Fruit fly (Drosophila melanogaster) whole organism, embryonic: ENCODE data around the gene CG17029.

ENCODE experiments used
- Ada2b ChIP-seq: fragments of 200-800 bp; sonication (Bioruptor generic); IDR thresholded peaks from 2 replicates; pipeline ENCODE4 v1.3.6; 2022; ENCODE audit warnings: missing biosample characterization, missing genetic modification characterization
- Atf-2 ChIP-seq: fragments of 200-800 bp; sonication (Bioruptor generic); optimal IDR thresholded peaks from 2 replicates; lab custom pipeline; 2016; ENCODE audit warnings: missing biosample characterization, missing genetic modification characterization
- CG10959 ChIP-seq: fragments of 200-800 bp; sonication (Bioruptor generic); IDR thresholded peaks from 2 replicates; pipeline ENCODE4 v1.3.6; 2022; ENCODE audit warnings: missing biosample characterization, missing genetic modification characterization
- CG10979 ChIP-seq: fragments of 200-800 bp; sonication (Bioruptor generic); optimal IDR thresholded peaks from 2 replicates; lab custom pipeline; 2018; ENCODE audit warnings: missing biosample characterization, mild to moderate bottlenecking, missing genetic modification characterization, moderate library complexity
- CG11093 ChIP-seq: fragments of 200-800 bp; sonication (Bioruptor generic); IDR thresholded peaks from 3 replicates; pipeline ENCODE4 v1.3.6; 2022; ENCODE audit warnings: missing biosample characterization, missing genetic modification characterization
- CG12155 ChIP-seq: fragments of 200-800 bp; sonication (Bioruptor generic); optimal IDR thresholded peaks from 3 replicates; lab custom pipeline; 2016; ENCODE audit warnings: missing biosample characterization, missing genetic modification characterization
- CG13624 ChIP-seq: fragments of 200-800 bp; sonication (Bioruptor generic); optimal IDR thresholded peaks from 2 replicates; lab custom pipeline; 2016; ENCODE audit warnings: missing biosample characterization, missing genetic modification characterization
- CG14667 ChIP-seq: fragments of 200-800 bp; sonication (Bioruptor generic); IDR thresholded peaks from 2 replicates; pipeline ENCODE4 v1.3.6; 2022; ENCODE audit warnings: missing biosample characterization, missing genetic modification characterization
- CG14710 ChIP-seq: fragments of 200-800 bp; sonication (Bioruptor generic); optimal IDR thresholded peaks from 3 replicates; lab custom pipeline; 2019; ENCODE audit warnings: missing biosample characterization, mild to moderate bottlenecking, missing genetic modification characterization, moderate library complexity
- CG15269 ChIP-seq: fragments of 200-800 bp; sonication (Bioruptor generic); optimal IDR thresholded peaks from 2 replicates; lab custom pipeline; 2018; ENCODE audit warnings: missing biosample characterization, mild to moderate bottlenecking, missing genetic modification characterization, moderate library complexity
- CG1603 ChIP-seq: fragments of 200-800 bp; sonication (Bioruptor generic); optimal IDR thresholded peaks from 2 replicates; lab custom pipeline; 2019; ENCODE audit warnings: missing biosample characterization, mild to moderate bottlenecking, missing genetic modification characterization, moderate library complexity
- CG17612 ChIP-seq: fragments of 200-800 bp; sonication (Bioruptor generic); IDR thresholded peaks from 2 replicates; pipeline ENCODE4 v1.3.6; 2022; ENCODE audit warnings: missing biosample characterization, missing genetic modification characterization
- CG17802 ChIP-seq: fragments of 200-800 bp; sonication (Bioruptor generic); optimal IDR thresholded peaks from 2 replicates; lab custom pipeline; 2018; ENCODE audit warnings: missing biosample characterization, mild to moderate bottlenecking, missing genetic modification characterization, moderate library complexity
- CG18764 ChIP-seq: fragments of 200-800 bp; sonication (Bioruptor generic); optimal IDR thresholded peaks from 3 replicates; lab custom pipeline; 2016; ENCODE audit warnings: missing biosample characterization, missing genetic modification characterization
- CG30431 ChIP-seq: fragments of 200-800 bp; sonication (Bioruptor generic); optimal IDR thresholded peaks from 2 replicates; lab custom pipeline; 2017; ENCODE audit warnings: missing biosample characterization, missing genetic modification characterization
- CG4360 ChIP-seq: fragments of 200-800 bp; sonication (Bioruptor generic); IDR thresholded peaks from 2 replicates; pipeline ENCODE4 v1.3.6; 2022; ENCODE audit warnings: missing biosample characterization, missing genetic modification characterization
- CG43689 ChIP-seq: fragments of 200-800 bp; sonication (Bioruptor generic); IDR thresholded peaks from 2 replicates; pipeline ENCODE4 v1.3.6; 2022; ENCODE audit warnings: missing biosample characterization, missing genetic modification characterization
- CG6175 ChIP-seq: fragments of 200-800 bp; sonication (Bioruptor generic); IDR thresholded peaks from 3 replicates; pipeline ENCODE4 v1.3.6; 2022; ENCODE audit warnings: missing biosample characterization, missing genetic modification characterization
- CG6689 ChIP-seq: fragments of 200-800 bp; sonication (Bioruptor generic); IDR thresholded peaks from 2 replicates; pipeline ENCODE4 v1.3.6; 2022; ENCODE audit warnings: missing biosample characterization, missing genetic modification characterization
- CG7963 ChIP-seq: fragments of 200-800 bp; sonication (Bioruptor generic); IDR thresholded peaks from 3 replicates; pipeline ENCODE4 v1.3.6; 2022; ENCODE audit warnings: missing biosample characterization, missing genetic modification characterization; ENCODE audit not compliant: partially characterized antibody
- CkIIα-i1 ChIP-seq: fragments of 200-800 bp; sonication (Bioruptor generic); IDR thresholded peaks from 2 replicates; pipeline ENCODE4 v1.3.6; 2022; ENCODE audit warnings: missing biosample characterization, missing genetic modification characterization
- D19A ChIP-seq: fragments of 200-800 bp; optimal IDR thresholded peaks from 3 replicates; lab custom pipeline; 2019; ENCODE audit warnings: missing biosample characterization, mild to moderate bottlenecking, missing genetic modification characterization, moderate library complexity
- Dfd ChIP-seq, 2 experiments: fragments of >200 bp; optimal IDR thresholded peaks; 2 replicates each; lab custom pipeline; 2017; ENCODE audit warnings: missing biosample characterization in 2 of 2, missing genetic modification characterization in 2 of 2
- Dref ChIP-seq: fragments of 200-800 bp; sonication (Bioruptor generic); IDR thresholded peaks from 2 replicates; pipeline ENCODE4 v1.3.6; 2022; ENCODE audit warnings: missing biosample characterization, missing genetic modification characterization
- HLHmδ ChIP-seq: fragments of 200-800 bp; sonication (Bioruptor generic); optimal IDR thresholded peaks from 2 replicates; lab custom pipeline; 2018; ENCODE audit warnings: missing biosample characterization, mild to moderate bottlenecking, missing genetic modification characterization, moderate library complexity
- Hey ChIP-seq: fragments of 200-800 bp; sonication (Bioruptor generic); optimal IDR thresholded peaks from 3 replicates; lab custom pipeline; 2018; ENCODE audit warnings: missing biosample characterization, mild to moderate bottlenecking, missing genetic modification characterization
- HmgZ ChIP-seq: fragments of 200-800 bp; sonication (Bioruptor generic); optimal IDR thresholded peaks from 2 replicates; lab custom pipeline; 2018; ENCODE audit warnings: missing biosample characterization, mild to moderate bottlenecking, missing genetic modification characterization
- Hr39 ChIP-seq: fragments of >200 bp; optimal IDR thresholded peaks from 2 replicates; lab custom pipeline; 2017
- Med ChIP-seq: fragments of 200-800 bp; sonication (Bioruptor generic); peaks from one replicate; lab custom pipeline; 2016; ENCODE audit warnings: missing biosample characterization, missing genetic modification characterization, mild to moderate bottlenecking, inconsistent platforms, moderate library complexity
- NC2β ChIP-seq: fragments of 200-800 bp; sonication (Bioruptor generic); optimal IDR thresholded peaks from 2 replicates; lab custom pipeline; 2016; ENCODE audit warnings: missing biosample characterization, missing genetic modification characterization
- Nf-YA ChIP-seq: fragments of 200-800 bp; sonication (Bioruptor generic); IDR thresholded peaks from 2 replicates; pipeline ENCODE4 v1.3.6; 2022; ENCODE audit warnings: missing biosample characterization, missing genetic modification characterization
- NfI ChIP-seq: fragments of 200-800 bp; sonication (Bioruptor generic); optimal IDR thresholded peaks from 3 replicates; lab custom pipeline; 2018; ENCODE audit warnings: missing biosample characterization, mild to moderate bottlenecking, missing genetic modification characterization, moderate library complexity
- Six4 ChIP-seq: fragments of 200-800 bp; sonication (Bioruptor generic); optimal IDR thresholded peaks from 2 replicates; lab custom pipeline; 2016; ENCODE audit warnings: missing biosample characterization, missing genetic modification characterization
- Taf1 ChIP-seq: fragments of 200-800 bp; sonication (Bioruptor generic); IDR thresholded peaks from 2 replicates; pipeline ENCODE4 v1.3.6; 2022; ENCODE audit warnings: missing biosample characterization, missing genetic modification characterization
- abd-A ChIP-seq: fragments of 200-800 bp; sonication (Bioruptor generic); optimal IDR thresholded peaks from 3 replicates; lab custom pipeline; 2019; ENCODE audit warnings: missing biosample characterization, mild to moderate bottlenecking, missing genetic modification characterization, moderate library complexity
- az2 ChIP-seq: fragments of 200-800 bp; sonication (Bioruptor generic); optimal IDR thresholded peaks from 3 replicates; lab custom pipeline; 2016; ENCODE audit warnings: missing biosample characterization, missing genetic modification characterization
- bowl ChIP-seq: fragments of 200-800 bp; sonication (Bioruptor generic); IDR thresholded peaks from 2 replicates; pipeline ENCODE4 v1.3.6; 2022; ENCODE audit warnings: missing biosample characterization, missing genetic modification characterization
- crc ChIP-seq: fragments of 200-800 bp; sonication (Bioruptor generic); optimal IDR thresholded peaks from 2 replicates; lab custom pipeline; 2016; ENCODE audit warnings: missing biosample characterization, missing genetic modification characterization
- dati ChIP-seq: fragments of 200-800 bp; sonication (Bioruptor generic); IDR thresholded peaks from 2 replicates; pipeline ENCODE4 v1.3.6; 2022; ENCODE audit warnings: missing biosample characterization, missing genetic modification characterization
- grau ChIP-seq: fragments of 200-800 bp; optimal IDR thresholded peaks from 3 replicates; lab custom pipeline; 2019; ENCODE audit warnings: missing biosample characterization, mild to moderate bottlenecking, missing genetic modification characterization, moderate library complexity
- hkb ChIP-seq, 2 experiments: fragments of 200-800 bp in 1 of 2; fragments of >200 bp in 1 of 2; sonication (Bioruptor generic) in 1 of 2; IDR thresholded peaks in 1 of 2; optimal IDR thresholded peaks in 1 of 2; 2 replicates each; pipeline versions ENCODE4 v1.3.6 to Lab custom; 2017 to 2022; ENCODE audit warnings: missing biosample characterization in 1 of 2, missing genetic modification characterization in 1 of 2
- hth ChIP-seq: fragments of >200 bp; optimal IDR thresholded peaks from 2 replicates; lab custom pipeline; 2017; ENCODE audit warnings: inconsistent platforms
- kah ChIP-seq: fragments of 200-800 bp; sonication (Bioruptor generic); optimal IDR thresholded peaks from 2 replicates; lab custom pipeline; 2018; ENCODE audit warnings: missing biosample characterization, mild to moderate bottlenecking, missing genetic modification characterization
- ken ChIP-seq: fragments of 200-800 bp; sonication (Bioruptor generic); IDR thresholded peaks from 3 replicates; pipeline ENCODE4 v1.3.6; 2022; ENCODE audit warnings: missing biosample characterization, missing genetic modification characterization
- pho ChIP-seq: fragments of 200-800 bp; sonication (Bioruptor generic); optimal IDR thresholded peaks from 2 replicates; lab custom pipeline; 2016; ENCODE audit warnings: missing biosample characterization, missing genetic modification characterization
- repo ChIP-seq: fragments of 200-800 bp; sonication (Bioruptor generic); optimal IDR thresholded peaks from 2 replicates; lab custom pipeline; 2016; ENCODE audit warnings: missing biosample characterization, missing genetic modification characterization
- ro ChIP-seq: fragments of 200-800 bp; sonication (Bioruptor generic); IDR thresholded peaks from 2 replicates; pipeline ENCODE4 v1.3.6; 2022; ENCODE audit warnings: missing biosample characterization, missing genetic modification characterization
- seq ChIP-seq: fragments of 200-800 bp; sonication (Bioruptor generic); IDR thresholded peaks from 2 replicates; pipeline ENCODE4 v1.3.6; 2022; ENCODE audit warnings: missing biosample characterization, missing genetic modification characterization
- sqz ChIP-seq: fragments of 200-800 bp; sonication (Bioruptor generic); optimal IDR thresholded peaks from 3 replicates; lab custom pipeline; 2018; ENCODE audit warnings: missing biosample characterization, mild to moderate bottlenecking, missing genetic modification characterization
- stwl ChIP-seq: fragments of 200-800 bp; sonication (Bioruptor generic); optimal IDR thresholded peaks from 3 replicates; lab custom pipeline; 2018; ENCODE audit warnings: missing biosample characterization, mild to moderate bottlenecking, missing genetic modification characterization, moderate library complexity
- trh ChIP-seq: fragments of 200-800 bp; sonication (Bioruptor generic); optimal IDR thresholded peaks from 2 replicates; lab custom pipeline; 2016; ENCODE audit warnings: missing biosample characterization, missing genetic modification characterization
- vvl ChIP-seq: fragments of 200-800 bp; sonication (Bioruptor generic); IDR thresholded peaks from 2 replicates; pipeline ENCODE4 v1.3.6; 2022; ENCODE audit warnings: missing biosample characterization, missing genetic modification characterization
- yki ChIP-seq: fragments of >200 bp; optimal IDR thresholded peaks from 3 replicates; lab custom pipeline; 2018

CG17029 gene

DNA sequence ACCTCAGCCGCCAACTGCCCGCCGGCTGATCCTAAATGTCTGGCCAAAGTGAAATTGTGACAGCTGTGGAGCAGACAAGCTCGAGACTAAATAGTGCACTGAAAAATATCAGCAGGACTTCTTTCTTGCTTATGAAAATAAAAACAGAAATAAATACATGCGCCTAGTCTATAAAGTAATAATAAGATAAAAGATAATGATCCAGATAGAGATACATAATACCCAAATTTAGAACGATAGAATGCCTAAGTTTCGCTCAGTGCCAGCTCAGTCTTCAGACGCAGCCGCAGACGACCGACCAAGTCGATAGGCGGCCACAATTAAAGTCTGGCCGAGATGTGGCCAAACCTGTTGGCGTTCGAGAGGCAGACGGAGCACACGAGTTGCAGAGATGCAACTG is 35.8 kb upstream of the CG17029 start (continued):
- TF ChIP-seq Hr39, result no peak
- TF ChIP-seq ken (GFP tag; lab: Robert Waterston, UW), result peak; percentile 64; the same call in 1 of the 3 replicates
- TF ChIP-seq vvl, result no peak; the same call in 1 of the 2 replicates
- TF ChIP-seq CG30431 (GFP tag; lab: Kevin White, UChicago), result peak; percentile 30
- no peak for TF ChIP-seq CG10979 (tag; lab: Kevin White, UChicago)
- no peak for TF ChIP-seq CG43689 (GFP tag; lab: Robert Waterston, UW)
- TF ChIP-seq Six4, result peak; percentile 63
- TF ChIP-seq Taf1, result no peak
- no peak for TF ChIP-seq Dref
- no peak for TF ChIP-seq bowl
- peak; percentile 88 for TF ChIP-seq Med (GFP tag; lab: Kevin White, UChicago)
- no peak for TF ChIP-seq CG6175
- no peak for TF ChIP-seq stwl (tag; lab: Kevin White, UChicago)
- TF ChIP-seq CG14667 (GFP tag; lab: Robert Waterston, UW), result peak; percentile 24; the same call in 1 of the 2 replicates
- TF ChIP-seq CG7963 (GFP tag; lab: Robert Waterston, UW), result no peak
- TF ChIP-seq CG4360, result no peak
- TF ChIP-seq CG17802 (tag; lab: Kevin White, UChicago), result peak; percentile 4
- no peak for TF ChIP-seq CG12155 (GFP tag; lab: Kevin White, UChicago)
- peak; percentile 17 for TF ChIP-seq D19A (tag; lab: Kevin White, UChicago)
- TF ChIP-seq CG17612 (GFP tag; lab: Robert Waterston, UW), result no peak
- peak; percentile 56 for TF ChIP-seq Ada2b (GFP tag; lab: Robert Waterston, UW)
- peak; percentile 69 for TF ChIP-seq az2 (GFP tag; lab: Kevin White, UChicago)
- no peak for TF ChIP-seq repo
- TF ChIP-seq abd-A (tag; lab: Kevin White, UChicago), result no peak
- TF ChIP-seq CG18764 (GFP tag; lab: Kevin White, UChicago), result peak; percentile 35
- TF ChIP-seq CkIIα-i1 (GFP tag; lab: Robert Waterston, UW), result peak; percentile 47; the same call in 1 of the 2 replicates
- no peak for TF ChIP-seq HLHmδ (GFP tag; lab: Kevin White, UChicago)
- peak; percentile 66 for TF ChIP-seq CG15269
- TF ChIP-seq NC2β (GFP tag; lab: Kevin White, UChicago), result no peak
- no peak for TF ChIP-seq CG13624
- TF ChIP-seq hth, result no peak
- TF ChIP-seq yki (lab: Kevin White, UChicago), result no peak
- no peak for TF ChIP-seq trh (GFP tag; lab: Kevin White, UChicago)
- peak; percentile 30 for TF ChIP-seq CG1603 (tag; lab: Kevin White, UChicago)
- TF ChIP-seq kah (GFP tag; lab: Kevin White, UChicago), result no peak
- TF ChIP-seq crc (GFP tag; lab: Kevin White, UChicago), result no peak
- TF ChIP-seq CG10959 (GFP tag; lab: Robert Waterston, UW), result peak; percentile 32; the same call in 1 of the 2 replicates
- no peak for TF ChIP-seq Hey (tag; lab: Kevin White, UChicago)
- TF ChIP-seq NfI, result peak; percentile 45
- TF ChIP-seq Dfd (GFP tag; optimal IDR thresholded peaks at IDR 0.05; lab: Kevin White, UChicago), result no peak
- TF ChIP-seq pho (GFP tag; lab: Kevin White, UChicago), result no peak
- TF ChIP-seq Atf-2 (GFP tag; lab: Kevin White, UChicago), result no peak
- peak; percentile 55; the same call in 2 of the 3 replicates for TF ChIP-seq CG11093 (GFP tag; lab: Robert Waterston, UW)
- no peak for TF ChIP-seq dati (GFP tag; lab: Robert Waterston, UW)
- TF ChIP-seq sqz (GFP tag; lab: Kevin White, UChicago), result no peak
- TF ChIP-seq grau (tag; lab: Kevin White, UChicago), result peak; percentile 65
- TF ChIP-seq CG14710 (tag; lab: Kevin White, UChicago), result no peak
- TF ChIP-seq seq, result no peak
- no peak for TF ChIP-seq HmgZ (tag; lab: Kevin White, UChicago)
- peak; percentile 47; the same call in 1 of the 2 replicates for TF ChIP-seq ro (GFP tag; lab: Robert Waterston, UW)
- no peak for TF ChIP-seq Nf-YA
- peak; percentile 67 for TF ChIP-seq CG6689
- TF ChIP-seq hkb (optimal IDR thresholded peaks at IDR 0.05; lab: Kevin White, UChicago), result no peak
- no peak; the same call in 1 of the 2 replicates for TF ChIP-seq hkb (GFP tag; IDR thresholded peaks at IDR 0.05; lab: Robert Waterston, UW)
